Worm (Caenorhabditis elegans): ENCODE data around the gene hil-2.
A peak's percentile ranks its signal among the peaks of the same experiment; 100 is the strongest.

Gene hil-2

ce11 chrIV:6326448-6326847 lies 32.4 kb downstream of the hil-2 start, which contains the start of gene lsm-8:
Gene lsm-8 (plus strand): TSS chrIV:6326526.
- no peak for TF ChIP-seq ceh-58 (GFP tag; IDR thresholded peaks at IDR 0.05)
- TF ChIP-seq ceh-79 (tag; optimal IDR thresholded peaks at IDR 0.05): no peak
- TF ChIP-seq madf-6 (GFP tag; IDR thresholded peaks at IDR 0.05): no peak
- TF ChIP-seq rpc-1 (optimal IDR thresholded peaks at IDR 0.05): no peak
- TF ChIP-seq rpc-1 (tag; optimal IDR thresholded peaks at IDR 0.05): no peak
- TF ChIP-seq snpc-1.1 (tag; optimal IDR thresholded peaks at IDR 0.05; ENCODE audit: insufficient read depth): peak; percentile 4
- peak; percentile 11 for TF ChIP-seq snpc-3.4 (tag; optimal IDR thresholded peaks at IDR 0.05)
- no peak for TF ChIP-seq ceh-100 (GFP tag; IDR thresholded peaks at IDR 0.05)
- no peak for TF ChIP-seq zim-3 (tag; optimal IDR thresholded peaks at IDR 0.05)
- peak; percentile 48 for TF ChIP-seq hsf-1 (GFP tag; IDR thresholded peaks at IDR 0.05)
- TF ChIP-seq hrde-1 (tag; optimal IDR thresholded peaks at IDR 0.05; ENCODE audit: borderline replicate concordance): no peak
- no peak for TF ChIP-seq K12H6.12 (tag; optimal IDR thresholded peaks at IDR 0.05)
- TF ChIP-seq dpl-1 (GFP tag; optimal IDR thresholded peaks at IDR 0.05): no peak
- no peak for TF ChIP-seq xnd-1 (tag; optimal IDR thresholded peaks at IDR 0.05)
- TF ChIP-seq F39B2.1 (GFP tag; IDR thresholded peaks at IDR 0.05): no peak
- TF ChIP-seq B0261.1 (tag; optimal IDR thresholded peaks at IDR 0.05): no peak
- no peak for TF ChIP-seq Y95B8A.8 (GFP tag; IDR thresholded peaks at IDR 0.05)

- TF ChIP-seq nhr-80 (tag; optimal IDR thresholded peaks at IDR 0.05) (peak; percentile 63), ceh-91 (GFP tag; IDR thresholded peaks at IDR 0.05) (no peak), C06A6.2 (GFP tag; conservative IDR thresholded peaks at IDR 0.05) (no peak), snpc-1.1 (tag; optimal IDR thresholded peaks at IDR 0.05; ENCODE audit: insufficient read depth) (no peak), mcd-1 (GFP tag; IDR thresholded peaks at IDR 0.05) (0 out of 2 replicates have a peak, but pooled peaks have one; percentile 42), attf-5 (GFP tag; optimal IDR thresholded peaks at IDR 0.05) (peak; percentile 4), madf-3 (GFP tag; IDR thresholded peaks at IDR 0.05) (no peak), akir-1 (GFP tag; optimal IDR thresholded peaks at IDR 0.05) (no peak), Y67H2A.10 (GFP tag; conservative IDR thresholded peaks at IDR 0.05) (no peak), repo-1 (tag; optimal IDR thresholded peaks at IDR 0.05) (no peak), lin-35 (GFP tag; optimal IDR thresholded peaks at IDR 0.05) (peak in 1 of 3 experiments; percentile 12), pbrm-1 (GFP tag; IDR thresholded peaks at IDR 0.05) (no peak), aptf-3 (GFP tag; IDR thresholded peaks at IDR 0.05) (no peak), F10E7.11 (tag; optimal IDR thresholded peaks at IDR 0.05) (no peak), hmg-1.2 (GFP tag; IDR thresholded peaks at IDR 0.05) (peak; percentile 27; the same call in 1 of the 2 replicates), egrh-3 (GFP tag; IDR thresholded peaks at IDR 0.05) (no peak), F23B12.7 (tag; optimal IDR thresholded peaks at IDR 0.05; ENCODE audit: insufficient read depth) (no peak), F57C9.4 (tag; optimal IDR thresholded peaks at IDR 0.05) (no peak), ccch-3 (GFP tag; optimal IDR thresholded peaks at IDR 0.05) (no peak)
These were observed 33.4 kb downstream of the hil-2 start for ce11 chrIV:6327363-6328015.

DNA sequence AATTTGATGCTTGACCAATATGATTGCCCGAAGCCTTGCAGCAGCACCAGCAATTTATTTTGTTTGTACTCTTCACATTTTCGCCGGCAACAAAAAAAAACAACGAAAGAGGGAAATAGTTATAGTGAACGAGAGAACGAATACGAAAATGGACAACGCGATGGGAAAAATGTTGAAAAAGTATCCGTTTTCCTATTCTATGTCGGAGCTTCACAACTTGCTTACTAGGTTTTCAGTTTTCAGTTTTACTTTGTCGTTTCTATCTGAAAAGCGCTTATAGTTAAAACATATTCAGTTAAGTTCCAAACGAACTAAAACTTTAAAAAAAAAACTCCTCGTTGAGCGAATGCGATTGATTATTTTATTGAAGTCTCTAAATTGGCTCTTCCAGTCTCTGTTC lies 34.2 kb downstream of the hil-2 start:
- no peak for TF ChIP-seq F39B2.1 (GFP tag; IDR thresholded peaks at IDR 0.05)
- no peak for TF ChIP-seq ets-4 (GFP tag; optimal IDR thresholded peaks at IDR 0.05)
- TF ChIP-seq Y56A3A.18 (GFP tag; IDR thresholded peaks at IDR 0.05): no peak
- TF ChIP-seq dpff-1 (tag; optimal IDR thresholded peaks at IDR 0.05): no peak
- no peak for TF ChIP-seq let-526 (GFP tag; IDR thresholded peaks at IDR 0.05)
- no peak for TF ChIP-seq snpc-3.4 (tag; optimal IDR thresholded peaks at IDR 0.05)
- no peak for TF ChIP-seq madf-8 (GFP tag; conservative IDR thresholded peaks at IDR 0.05)
- no peak for TF ChIP-seq ztf-22 (GFP tag; optimal IDR thresholded peaks at IDR 0.05)
- TF ChIP-seq Y67H2A.10 (GFP tag; conservative IDR thresholded peaks at IDR 0.05): no peak
- TF ChIP-seq Y79H2A.3 (GFP tag; conservative IDR thresholded peaks at IDR 0.05): no peak
- TF ChIP-seq nhr-80 (tag; optimal IDR thresholded peaks at IDR 0.05): no peak
- no peak for TF ChIP-seq ceh-100 (GFP tag; IDR thresholded peaks at IDR 0.05)
